Fruit fly (Drosophila melanogaster) whole organism, embryonic: ENCODE results near the gene SpdS.

ENCODE experiments used
- Asciz ChIP-seq: fragments of 200-800 bp; sonication (Bioruptor generic); optimal IDR thresholded peaks from 2 replicates; lab custom pipeline; 2017; ENCODE audit warnings: missing biosample characterization, mild to moderate bottlenecking, missing genetic modification characterization, missing genetic modification reagents
- Awh ChIP-seq: fragments of 200-800 bp; sonication (Bioruptor generic); IDR thresholded peaks from 2 replicates; pipeline ENCODE4, ENCODE4 v1.3.6; 2022; ENCODE audit warnings: missing biosample characterization, missing genetic modification characterization
- Bgb ChIP-seq: fragments of 200-800 bp; sonication (Bioruptor generic); IDR thresholded peaks from 2 replicates; pipeline ENCODE4 v1.3.6; 2022; ENCODE audit warnings: missing biosample characterization, missing genetic modification characterization; ENCODE audit not compliant: partially characterized antibody
- CG10274 ChIP-seq: fragments of 200-800 bp; sonication (Bioruptor generic); optimal IDR thresholded peaks from 3 replicates; lab custom pipeline; 2017; ENCODE audit warnings: missing biosample characterization, mild to moderate bottlenecking, missing genetic modification characterization
- CG12659 ChIP-seq: fragments of 200-800 bp; sonication (Bioruptor generic); optimal IDR thresholded peaks from 3 replicates; lab custom pipeline; 2017; ENCODE audit warnings: mild to moderate bottlenecking, missing biosample characterization, missing genetic modification reagents, missing genetic modification characterization
- CG12769 ChIP-seq: fragments of 200-800 bp; sonication (Bioruptor generic); optimal IDR thresholded peaks from 2 replicates; lab custom pipeline; 2019; ENCODE audit warnings: missing biosample characterization, mild to moderate bottlenecking, missing genetic modification characterization, moderate library complexity
- CG15269 ChIP-seq: fragments of 200-800 bp; sonication (Bioruptor generic); optimal IDR thresholded peaks from 2 replicates; lab custom pipeline; 2018; ENCODE audit warnings: missing biosample characterization, mild to moderate bottlenecking, missing genetic modification characterization, moderate library complexity
- CG1647 ChIP-seq: fragments of 200-800 bp; sonication (Bioruptor generic); optimal IDR thresholded peaks from 3 replicates; lab custom pipeline; 2016; ENCODE audit warnings: missing biosample characterization, missing genetic modification characterization
- CG16863 ChIP-seq: fragments of 200-800 bp; sonication (Bioruptor generic); optimal IDR thresholded peaks from 3 replicates; lab custom pipeline; 2016; ENCODE audit warnings: missing biosample characterization, missing genetic modification characterization
- CG17802 ChIP-seq: fragments of 200-800 bp; sonication (Bioruptor generic); optimal IDR thresholded peaks from 2 replicates; lab custom pipeline; 2018; ENCODE audit warnings: missing biosample characterization, mild to moderate bottlenecking, missing genetic modification characterization, moderate library complexity
- CG18599 ChIP-seq: fragments of 200-800 bp; sonication (Bioruptor generic); optimal IDR thresholded peaks from 3 replicates; lab custom pipeline; 2017; ENCODE audit warnings: missing biosample characterization, missing genetic modification characterization, mild to moderate bottlenecking, moderate library complexity, missing genetic modification reagents
- CG2678 ChIP-seq: fragments of 200-800 bp; sonication (Bioruptor generic); optimal IDR thresholded peaks from 3 replicates; lab custom pipeline; 2019; ENCODE audit warnings: missing biosample characterization, mild to moderate bottlenecking, missing genetic modification characterization, moderate library complexity
- CG31441 ChIP-seq: fragments of 200-800 bp; sonication (Bioruptor generic); IDR thresholded peaks from 2 replicates; pipeline ENCODE4 v1.3.6; 2022; ENCODE audit warnings: missing biosample characterization, missing genetic modification characterization
- CG34224 ChIP-seq: fragments of 200-800 bp; sonication (Bioruptor generic); IDR thresholded peaks from 3 replicates; pipeline ENCODE4 v1.3.6; 2022; ENCODE audit warnings: missing biosample characterization, missing genetic modification characterization; ENCODE audit not compliant: partially characterized antibody
- CG34376 ChIP-seq: fragments of 200-800 bp; sonication (Bioruptor generic); optimal IDR thresholded peaks from 2 replicates; lab custom pipeline; 2018; ENCODE audit warnings: missing biosample characterization, mild to moderate bottlenecking, missing genetic modification characterization
- CG34422 ChIP-seq: fragments of 200-800 bp; sonication (Bioruptor generic); IDR thresholded peaks from 3 replicates; pipeline ENCODE4 v1.3.6; 2022; ENCODE audit warnings: missing biosample characterization, missing genetic modification characterization
- CG4360 ChIP-seq: fragments of 200-800 bp; sonication (Bioruptor generic); IDR thresholded peaks from 2 replicates; pipeline ENCODE4 v1.3.6; 2022; ENCODE audit warnings: missing biosample characterization, missing genetic modification characterization
- CG43689 ChIP-seq: fragments of 200-800 bp; sonication (Bioruptor generic); IDR thresholded peaks from 2 replicates; pipeline ENCODE4 v1.3.6; 2022; ENCODE audit warnings: missing biosample characterization, missing genetic modification characterization
- CG4404 ChIP-seq: fragments of 200-800 bp; sonication (Bioruptor generic); IDR thresholded peaks from 2 replicates; pipeline ENCODE4 v1.3.6; 2022; ENCODE audit warnings: missing biosample characterization, missing genetic modification characterization
- CG7963 ChIP-seq: fragments of 200-800 bp; sonication (Bioruptor generic); IDR thresholded peaks from 3 replicates; pipeline ENCODE4 v1.3.6; 2022; ENCODE audit warnings: missing biosample characterization, missing genetic modification characterization; ENCODE audit not compliant: partially characterized antibody
- CG9932 ChIP-seq: fragments of 200-800 bp; sonication (Bioruptor generic); IDR thresholded peaks from 2 replicates; pipeline ENCODE4 v1.3.6; 2022; ENCODE audit warnings: missing biosample characterization, missing genetic modification characterization
- D19B ChIP-seq: fragments of 200-800 bp; sonication (Bioruptor generic); optimal IDR thresholded peaks from 2 replicates; lab custom pipeline; 2017; ENCODE audit warnings: missing biosample characterization, mild to moderate bottlenecking, missing genetic modification characterization
- Dll ChIP-seq: fragments of 200-800 bp; sonication (Bioruptor generic); IDR thresholded peaks from 4 replicates; pipeline ENCODE4 v1.3.6; 2022; ENCODE audit warnings: missing biosample characterization, missing genetic modification characterization; ENCODE audit not compliant: partially characterized antibody
- Eip74EF ChIP-seq, 2 experiments: fragments of 200-800 bp in 1 of 2; fragments of >200 bp in 1 of 2; sonication (Bioruptor generic) in 1 of 2; optimal IDR thresholded peaks; 2 replicates each; lab custom pipeline; 2017 to 2019; ENCODE audit warnings: missing biosample characterization in 2 of 2, missing genetic modification characterization in 2 of 2, mild to moderate bottlenecking in 1 of 2, moderate library complexity in 1 of 2
- Hr51 ChIP-seq, 2 experiments: fragments of 200-800 bp; sonication (Bioruptor generic); optimal IDR thresholded peaks; 2 replicates in 1 of 2; 3 replicates in 1 of 2; lab custom pipeline; 2016 to 2018; ENCODE audit warnings: missing biosample characterization in 2 of 2, missing genetic modification characterization in 2 of 2, mild to moderate bottlenecking in 1 of 2, moderate library complexity in 1 of 2
- Lpt ChIP-seq: fragments of >200 bp; optimal IDR thresholded peaks from 2 replicates; lab custom pipeline; 2018; ENCODE audit warnings: missing biosample characterization, missing genetic modification characterization
- Med ChIP-seq: fragments of 200-800 bp; sonication (Bioruptor generic); peaks from one replicate; lab custom pipeline; 2016; ENCODE audit warnings: missing biosample characterization, missing genetic modification characterization, mild to moderate bottlenecking, inconsistent platforms, moderate library complexity
- NK7.1 ChIP-seq: fragments of 200-800 bp; sonication (Bioruptor generic); optimal IDR thresholded peaks from 3 replicates; lab custom pipeline; 2016; ENCODE audit warnings: missing biosample characterization, missing genetic modification characterization
- Scr ChIP-seq: fragments of 200-800 bp; sonication (Bioruptor generic); IDR thresholded peaks from 2 replicates; pipeline ENCODE4 v1.3.6; 2022; ENCODE audit warnings: missing biosample characterization, missing genetic modification characterization; ENCODE audit not compliant: partially characterized antibody
- Sox102F ChIP-seq: fragments of 200-800 bp; sonication (Bioruptor generic); optimal IDR thresholded peaks from 2 replicates; lab custom pipeline; 2018; ENCODE audit warnings: missing biosample characterization, mild to moderate bottlenecking, missing genetic modification characterization, moderate library complexity
- YL-1 ChIP-seq: fragments of 200-800 bp; sonication (Bioruptor generic); optimal IDR thresholded peaks from 3 replicates; lab custom pipeline; 2017; ENCODE audit warnings: missing biosample characterization, mild to moderate bottlenecking, missing genetic modification characterization
- bbx ChIP-seq: fragments of 200-800 bp; sonication (Bioruptor generic); IDR thresholded peaks from 2 replicates; pipeline ENCODE4 v1.3.6; 2022; ENCODE audit warnings: missing biosample characterization, missing genetic modification characterization; ENCODE audit not compliant: partially characterized antibody
- ci ChIP-seq: fragments of 200-800 bp; sonication (Bioruptor generic); IDR thresholded peaks from 3 replicates; pipeline ENCODE4 v1.3.6; 2022; ENCODE audit warnings: missing biosample characterization, missing genetic modification characterization
- disco-r ChIP-seq: fragments of 200-800 bp; sonication (Bioruptor generic); optimal IDR thresholded peaks from 2 replicates; lab custom pipeline; 2016; ENCODE audit warnings: missing biosample characterization, missing genetic modification characterization
- eve ChIP-seq, 2 experiments: fragments of >200 bp; optimal IDR thresholded peaks; 2 replicates each; lab custom pipeline; 2017; ENCODE audit warnings: missing biosample characterization in 2 of 2, missing genetic modification characterization in 2 of 2
- hkb ChIP-seq, 2 experiments: fragments of 200-800 bp in 1 of 2; fragments of >200 bp in 1 of 2; sonication (Bioruptor generic) in 1 of 2; IDR thresholded peaks in 1 of 2; optimal IDR thresholded peaks in 1 of 2; 2 replicates each; pipeline versions ENCODE4 v1.3.6 to Lab custom; 2017 to 2022; ENCODE audit warnings: missing biosample characterization in 1 of 2, missing genetic modification characterization in 1 of 2
- lab ChIP-seq: fragments of 200-800 bp; sonication (Bioruptor generic); optimal IDR thresholded peaks from 3 replicates; lab custom pipeline; 2017; ENCODE audit warnings: missing biosample characterization, missing genetic modification characterization, mild to moderate bottlenecking, moderate library complexity, missing genetic modification reagents
- mld ChIP-seq: fragments of 200-800 bp; sonication (Bioruptor generic); IDR thresholded peaks from 3 replicates; pipeline ENCODE4 v1.3.6; 2022; ENCODE audit warnings: missing biosample characterization, missing genetic modification characterization; ENCODE audit not compliant: partially characterized antibody
- nerfin-2 ChIP-seq: fragments of 200-800 bp; sonication (Bioruptor generic); IDR thresholded peaks from 2 replicates; pipeline ENCODE4 v1.3.6; 2022; ENCODE audit warnings: missing biosample characterization, missing genetic modification characterization; ENCODE audit not compliant: partially characterized antibody
- pan ChIP-seq, 4 experiments: fragments of >200 bp in 3 of 4; fragments of 200-800 bp in 1 of 4; sonication (Bioruptor generic) in 1 of 4; optimal IDR thresholded peaks in 3 of 4; IDR thresholded peaks in 1 of 4; 2 replicates each; pipeline versions ENCODE4 v1.3.6 to Lab custom; 2017 to 2022; ENCODE audit warnings: missing biosample characterization in 2 of 4, missing genetic modification characterization in 2 of 4, mixed read lengths in 1 of 4
- phol ChIP-seq: fragments of 200-800 bp; sonication (Bioruptor generic); optimal IDR thresholded peaks from 3 replicates; lab custom pipeline; 2018; ENCODE audit warnings: missing biosample characterization, mild to moderate bottlenecking, missing genetic modification characterization, moderate library complexity
- pnt ChIP-seq: fragments of 200-800 bp; sonication (Bioruptor generic); optimal IDR thresholded peaks from 3 replicates; lab custom pipeline; 2016; ENCODE audit warnings: missing biosample characterization, missing genetic modification characterization
- schlank ChIP-seq: fragments of 200-800 bp; sonication (Bioruptor generic); optimal IDR thresholded peaks from 2 replicates; lab custom pipeline; 2018; ENCODE audit warnings: missing biosample characterization, mild to moderate bottlenecking, missing genetic modification characterization
- scrt ChIP-seq: fragments of 200-800 bp; sonication (Bioruptor generic); optimal IDR thresholded peaks from 2 replicates; lab custom pipeline; 2018; ENCODE audit warnings: missing biosample characterization, mild to moderate bottlenecking, missing genetic modification characterization, moderate library complexity
- sens ChIP-seq: fragments of 200-800 bp; sonication (Bioruptor generic); peaks from one replicate; lab custom pipeline; 2016; ENCODE audit warnings: missing biosample characterization, missing genetic modification characterization
- sim ChIP-seq: fragments of 200-800 bp; sonication (Bioruptor generic); IDR thresholded peaks from 2 replicates; pipeline ENCODE4 v1.3.6; 2022; ENCODE audit warnings: missing biosample characterization, missing genetic modification characterization
- ssp ChIP-seq: fragments of 200-800 bp; sonication (Bioruptor generic); IDR thresholded peaks from 2 replicates; pipeline ENCODE4 v1.3.6; 2022; ENCODE audit warnings: missing biosample characterization, missing genetic modification characterization
- tna ChIP-seq: fragments of 200-800 bp; sonication (Bioruptor generic); IDR thresholded peaks from 2 replicates; pipeline ENCODE4 v1.3.6; 2022; ENCODE audit warnings: missing biosample characterization, missing genetic modification characterization; ENCODE audit not compliant: partially characterized antibody
- vnd ChIP-seq: fragments of 200-800 bp; sonication (Bioruptor generic); IDR thresholded peaks from 3 replicates; pipeline ENCODE4 v1.3.6; 2022; ENCODE audit warnings: missing biosample characterization, missing genetic modification characterization; ENCODE audit not compliant: partially characterized antibody
- zen ChIP-seq: fragments of 200-800 bp; sonication (Bioruptor generic); optimal IDR thresholded peaks from 3 replicates; lab custom pipeline; 2018; ENCODE audit warnings: missing biosample characterization, mild to moderate bottlenecking, missing genetic modification characterization, moderate library complexity

Gene SpdS

DNA sequence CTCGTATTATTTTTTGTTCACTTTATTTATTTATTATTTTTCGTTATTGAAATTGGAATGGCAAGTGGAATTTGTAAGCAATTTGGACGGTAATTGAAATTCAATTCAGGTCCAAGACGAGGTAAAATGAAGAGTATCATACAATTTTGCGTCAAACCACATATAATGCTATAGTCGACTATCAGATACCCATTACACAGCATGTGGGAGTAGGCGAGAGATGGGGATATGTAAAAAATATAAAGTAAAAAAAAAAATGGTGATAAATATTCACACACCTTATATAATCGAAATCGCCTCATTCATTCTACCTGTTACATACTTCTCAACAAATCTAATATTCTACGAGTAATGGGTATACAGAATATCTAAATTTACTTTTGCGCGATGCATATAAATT lies 19.2 kb upstream of the SpdS start (continued):
- TF ChIP-seq phol (no peak), CG34224 (peak; percentile 58; the same call in 1 of the 3 replicates), tna (GFP tag; lab: Robert Waterston, UW) (peak; percentile 75), Bgb (peak; percentile 38), Scr (GFP tag; lab: Robert Waterston, UW) (peak; percentile 56), bbx (GFP tag; lab: Robert Waterston, UW) (peak; percentile 33; the same call in 1 of the 2 replicates), scrt (GFP tag; lab: Kevin White, UChicago) (no peak), YL-1 (GFP tag; lab: Kevin White, UChicago) (no peak), CG17802 (no peak), CG34422 (GFP tag; lab: Robert Waterston, UW) (no peak), pnt (GFP tag; lab: Kevin White, UChicago) (no peak), nerfin-2 (GFP tag; lab: Robert Waterston, UW) (peak; percentile 71), Lpt (GFP tag; lab: Kevin White, UChicago) (no peak), CG15269 (peak; percentile 12), D19B (peak; percentile 81), Med (GFP tag; lab: Kevin White, UChicago) (peak; percentile 63), mld (peak; percentile 56; the same call in 1 of the 3 replicates), CG12659 (GFP tag; lab: Kevin White, UChicago) (no peak), CG4404 (no peak), CG9932 (peak; percentile 42; the same call in 1 of the 2 replicates), disco-r (GFP tag; lab: Kevin White, UChicago) (no peak), sens (GFP tag; lab: Kevin White, UChicago) (peak; percentile 47), CG43689 (no peak), hkb (optimal IDR thresholded peaks at IDR 0.05; lab: Kevin White, UChicago) (no peak), hkb (GFP tag; IDR thresholded peaks at IDR 0.05; lab: Robert Waterston, UW) (no peak), CG12769 (tag; lab: Kevin White, UChicago) (peak; percentile 1), CG7963 (GFP tag; lab: Robert Waterston, UW) (peak; percentile 66), Eip74EF (GFP tag; optimal IDR thresholded peaks at IDR 0.05; lab: Kevin White, UChicago) (no peak), Dll (GFP tag; lab: Robert Waterston, UW) (peak; percentile 24; the same call in 1 of the 4 replicates), lab (GFP tag; lab: Kevin White, UChicago) (no peak), vnd (GFP tag; lab: Robert Waterston, UW) (peak; percentile 68), NK7.1 (GFP tag; lab: Kevin White, UChicago) (no peak), zen (tag; lab: Kevin White, UChicago) (no peak), pan (optimal IDR thresholded peaks at IDR 0.05; lab: Kevin White, UChicago) (no peak), pan (GFP tag; optimal IDR thresholded peaks at IDR 0.05 in 1 of 2, IDR thresholded peaks at IDR 0.05 in 1 of 2) (no peak), CG34376 (GFP tag; lab: Kevin White, UChicago) (no peak), CG2678 (tag; lab: Kevin White, UChicago) (peak; percentile 13), CG18599 (peak; percentile 10), Sox102F (GFP tag; lab: Kevin White, UChicago) (peak; percentile 31)

DNA sequence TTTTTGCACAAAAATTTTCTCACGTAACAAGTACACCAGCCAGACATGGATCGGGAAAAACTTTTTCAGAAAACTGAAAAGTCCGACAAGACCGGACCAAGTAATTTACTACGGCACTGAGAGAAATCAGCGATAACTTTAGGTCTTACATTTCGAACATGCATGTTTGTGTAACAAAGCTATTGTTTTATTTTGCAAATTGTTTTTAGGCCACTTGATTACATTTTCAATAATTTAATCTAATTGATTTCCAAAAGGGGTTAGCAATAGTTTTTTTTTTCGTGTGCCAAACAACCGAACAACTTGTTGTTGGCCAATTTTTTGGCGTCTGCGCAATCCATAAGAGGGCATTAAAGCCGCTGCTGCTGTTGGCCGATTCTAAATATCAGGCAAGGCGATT lies 18.3 kb upstream of the SpdS start:
- TF ChIP-seq CG4360 (GFP tag; lab: Robert Waterston, UW) (no peak), sim (no peak), CG31441 (GFP tag; lab: Robert Waterston, UW) (peak; percentile 70), Hr51 (GFP tag; optimal IDR thresholded peaks at IDR 0.05; lab: Kevin White, UChicago) (peak; percentile 30 to 72), Asciz (GFP tag; lab: Kevin White, UChicago) (peak; percentile 52), Awh (0 out of 2 replicates have a peak, but pooled peaks have one; percentile 44), ssp (GFP tag; lab: Robert Waterston, UW) (peak; percentile 54), ci (GFP tag; lab: Robert Waterston, UW) (peak; percentile 61; the same call in 2 of the 3 replicates), CG10274 (peak; percentile 14), schlank (peak; percentile 7), CG1647 (GFP tag; lab: Kevin White, UChicago) (peak; percentile 21), eve (GFP tag; optimal IDR thresholded peaks at IDR 0.05; lab: Kevin White, UChicago) (peak in 1 of 2 experiments; percentile 56), CG16863 (GFP tag; lab: Kevin White, UChicago) (peak; percentile 36)
